ENCODE assay signal across 2 fruit fly cellular contexts in genomic region chrX:9068822-9069221, dm6.
TF ChIP-seq lines count a peak whose summit lies in the region.

No protein-coding gene starts in this region.

TF ChIP-seq in whole organism, embryonic, 481 proteins besides CTCF, POLR2A, EP300 and RAD21 (continued from another document and continues in another):
- TF ChIP-seq CG6175 (GFP tag; IDR thresholded peaks at IDR 0.05; lab: Robert Waterston, UW) (no peak), Mad (GFP tag; optimal IDR thresholded peaks at IDR 0.05; lab: Kevin White, UChicago) (no peak), CG2202 (tag; optimal IDR thresholded peaks at IDR 0.05; lab: Kevin White, UChicago) (no peak), Atf6 (GFP tag; IDR thresholded peaks at IDR 0.05; lab: Robert Waterston, UW) (no peak), schlank (tag; optimal IDR thresholded peaks at IDR 0.05; lab: Kevin White, UChicago) (no peak), odd (GFP tag; optimal IDR thresholded peaks at IDR 0.05; lab: Kevin White, UChicago) (no peak), CG7271 (tag; optimal IDR thresholded peaks at IDR 0.05; lab: Kevin White, UChicago) (no peak), Poxn (GFP tag; IDR thresholded peaks at IDR 0.05; lab: Robert Waterston, UW) (no peak), B-H2 (GFP tag; optimal IDR thresholded peaks at IDR 0.05; lab: Kevin White, UChicago) (no peak), CG8290 (GFP tag; optimal IDR thresholded peaks at IDR 0.05; lab: Kevin White, UChicago) (no peak), CG8290 (tag; optimal IDR thresholded peaks at IDR 0.05; lab: Kevin White, UChicago) (peak in 1 of 2 experiments; percentile 66), CG34422 (GFP tag; IDR thresholded peaks at IDR 0.05; lab: Robert Waterston, UW) (no peak), NFAT (GFP tag; IDR thresholded peaks at IDR 0.05; lab: Robert Waterston, UW) (peak; percentile 40; the same call in 1 of the 2 replicates), CG9932 (GFP tag; IDR thresholded peaks at IDR 0.05; lab: Robert Waterston, UW) (peak; percentile 28; the same call in 1 of the 2 replicates), sens (GFP tag; lab: Kevin White, UChicago) (peak; percentile 38), CG8388 (GFP tag; optimal IDR thresholded peaks at IDR 0.05; lab: Kevin White, UChicago) (no peak), CG17568 (GFP tag; optimal IDR thresholded peaks at IDR 0.05; lab: Kevin White, UChicago) (no peak), pb (GFP tag; optimal IDR thresholded peaks at IDR 0.05; lab: Kevin White, UChicago) (no peak), CG10274 (GFP tag; optimal IDR thresholded peaks at IDR 0.05; lab: Kevin White, UChicago) (no peak), vfl (GFP tag; optimal IDR thresholded peaks at IDR 0.05; lab: Kevin White, UChicago) (no peak), CG32532 (GFP tag; IDR thresholded peaks at IDR 0.05; lab: Robert Waterston, UW) (peak; percentile 38; the same call in 1 of the 2 replicates), CG11398 (GFP tag; optimal IDR thresholded peaks at IDR 0.05; lab: Kevin White, UChicago) (no peak), hbn (GFP tag; IDR thresholded peaks at IDR 0.05; lab: Robert Waterston, UW; ENCODE audit: partially characterized antibody) (no peak), chn (GFP tag; optimal IDR thresholded peaks at IDR 0.05; lab: Kevin White, UChicago) (no peak), dmrt11E (tag; optimal IDR thresholded peaks at IDR 0.05; lab: Kevin White, UChicago) (no peak), trem (tag; optimal IDR thresholded peaks at IDR 0.05; lab: Kevin White, UChicago) (no peak), Ptx1 (GFP tag; IDR thresholded peaks at IDR 0.05; lab: Robert Waterston, UW) (peak; percentile 34; the same call in 1 of the 2 replicates), gro (GFP tag; optimal IDR thresholded peaks at IDR 0.05; lab: Kevin White, UChicago) (no peak), Hsf (GFP tag; optimal IDR thresholded peaks at IDR 0.05; lab: Kevin White, UChicago) (no peak), Opbp (GFP tag; IDR thresholded peaks at IDR 0.05; lab: Robert Waterston, UW; ENCODE audit: partially characterized antibody) (no peak), gt (GFP tag; IDR thresholded peaks at IDR 0.05; lab: Robert Waterston, UW) (no peak), bigmax (GFP tag; optimal IDR thresholded peaks at IDR 0.05; lab: Kevin White, UChicago) (no peak), vvl (GFP tag; IDR thresholded peaks at IDR 0.05; lab: Robert Waterston, UW) (peak; percentile 38; the same call in 1 of the 2 replicates), CG11504 (tag; optimal IDR thresholded peaks at IDR 0.05; lab: Kevin White, UChicago) (peak; percentile 12), CG4360 (GFP tag; IDR thresholded peaks at IDR 0.05; lab: Robert Waterston, UW) (no peak), HLH3B (GFP tag; IDR thresholded peaks at IDR 0.05; lab: Robert Waterston, UW) (0 out of 2 replicates have a peak, but pooled peaks have one; percentile 12), Six4 (GFP tag; optimal IDR thresholded peaks at IDR 0.05; lab: Kevin White, UChicago) (no peak), dimm (GFP tag; IDR thresholded peaks at IDR 0.05; lab: Robert Waterston, UW) (no peak), Atf3 (GFP tag; optimal IDR thresholded peaks at IDR 0.05; lab: Kevin White, UChicago) (no peak), CG15601 (tag; optimal IDR thresholded peaks at IDR 0.05; lab: Kevin White, UChicago) (no peak), ash1 (GFP tag; optimal IDR thresholded peaks at IDR 0.05; lab: Kevin White, UChicago) (no peak), mirr (GFP tag; optimal IDR thresholded peaks at IDR 0.05; lab: Kevin White, UChicago) (no peak), Dbx (GFP tag; IDR thresholded peaks at IDR 0.05; lab: Robert Waterston, UW) (no peak), Rfx (GFP tag; IDR thresholded peaks at IDR 0.05; lab: Robert Waterston, UW) (peak; percentile 59), E2f2 (GFP tag; IDR thresholded peaks at IDR 0.05; lab: Robert Waterston, UW) (no peak), Mrtf (GFP tag; IDR thresholded peaks at IDR 0.05; lab: Robert Waterston, UW) (0 out of 3 replicates have a peak, but pooled peaks have one; percentile 44), CG1602 (GFP tag; optimal IDR thresholded peaks at IDR 0.05; lab: Kevin White, UChicago) (no peak), CG18619 (GFP tag; optimal IDR thresholded peaks at IDR 0.05; lab: Kevin White, UChicago) (no peak), row (GFP tag; IDR thresholded peaks at IDR 0.05; lab: Robert Waterston, UW) (peak; percentile 33; the same call in 2 of the 3 replicates), br (optimal IDR thresholded peaks at IDR 0.05; lab: Kevin White, UChicago) (no peak), CG12769 (tag; optimal IDR thresholded peaks at IDR 0.05; lab: Kevin White, UChicago) (peak; percentile 31), sob (GFP tag; IDR thresholded peaks at IDR 0.05; lab: Robert Waterston, UW) (peak; percentile 56), CG14441 (GFP tag; IDR thresholded peaks at IDR 0.05; lab: Robert Waterston, UW) (0 out of 2 replicates have a peak, but pooled peaks have one; percentile 26), ewg (GFP tag; optimal IDR thresholded peaks at IDR 0.05; lab: Kevin White, UChicago) (no peak), Trl (optimal IDR thresholded peaks at IDR 0.05; lab: Kevin White, UChicago) (no peak), Trl (GFP tag; optimal IDR thresholded peaks at IDR 0.05; lab: Kevin White, UChicago) (no peak), CG30020 (tag; optimal IDR thresholded peaks at IDR 0.05; lab: Kevin White, UChicago) (no peak), tin (GFP tag; optimal IDR thresholded peaks at IDR 0.05; lab: Kevin White, UChicago) (no peak), fd64A (GFP tag; optimal IDR thresholded peaks at IDR 0.05; lab: Kevin White, UChicago) (no peak), kah (GFP tag; optimal IDR thresholded peaks at IDR 0.05; lab: Kevin White, UChicago) (no peak), CG11560 (tag; IDR thresholded peaks at IDR 0.05; lab: Robert Waterston, UW) (no peak), CG7963 (GFP tag; IDR thresholded peaks at IDR 0.05; lab: Robert Waterston, UW; ENCODE audit: partially characterized antibody) (no peak), prd (optimal IDR thresholded peaks at IDR 0.05; lab: Kevin White, UChicago) (no peak), prd (GFP tag; IDR thresholded peaks at IDR 0.05; lab: Robert Waterston, UW) (peak; percentile 14; the same call in 1 of the 3 replicates), ase (GFP tag; IDR thresholded peaks at IDR 0.05; lab: Robert Waterston, UW) (no peak), ATbp (GFP tag; optimal IDR thresholded peaks at IDR 0.05; lab: Kevin White, UChicago) (no peak), MTF-1 (GFP tag; optimal IDR thresholded peaks at IDR 0.05; lab: Kevin White, UChicago; ENCODE audit: borderline replicate concordance) (no peak)

TF ChIP-seq in whole organism, prepupa, 60 proteins besides CTCF, POLR2A, EP300 and RAD21 (continued from another document):
- TF ChIP-seq CG8119 (GFP tag; IDR thresholded peaks at IDR 0.05; lab: Robert Waterston, UW): peak; percentile 56; the same call in 1 of the 3 replicates
- TF ChIP-seq CG6808 (GFP tag; optimal IDR thresholded peaks at IDR 0.05; lab: Kevin White, UChicago): peak; percentile 65
- TF ChIP-seq topi (GFP tag; optimal IDR thresholded peaks at IDR 0.05; lab: Kevin White, UChicago): peak; percentile 19
- peak; percentile 51 for TF ChIP-seq CG3919 (GFP tag; optimal IDR thresholded peaks at IDR 0.05; lab: Kevin White, UChicago)
- no peak for TF ChIP-seq Hr38 (GFP tag; optimal IDR thresholded peaks at IDR 0.05; lab: Kevin White, UChicago)
- peak; percentile 63 for TF ChIP-seq spab (GFP tag; optimal IDR thresholded peaks at IDR 0.05; lab: Kevin White, UChicago)
- peak; percentile 62 for TF ChIP-seq OdsH (GFP tag; optimal IDR thresholded peaks at IDR 0.05; lab: Kevin White, UChicago)
- TF ChIP-seq Hr39 (GFP tag; optimal IDR thresholded peaks at IDR 0.05; lab: Kevin White, UChicago): no peak
- peak; percentile 26 for TF ChIP-seq esn (GFP tag; optimal IDR thresholded peaks at IDR 0.05; lab: Kevin White, UChicago)
- TF ChIP-seq CG32006 (GFP tag; optimal IDR thresholded peaks at IDR 0.05; lab: Kevin White, UChicago): peak; percentile 74
- peak; percentile 50; the same call in 1 of the 2 replicates for TF ChIP-seq CG11294 (GFP tag; IDR thresholded peaks at IDR 0.05; lab: Robert Waterston, UW)
- no peak for TF ChIP-seq fkh (GFP tag; optimal IDR thresholded peaks at IDR 0.05; lab: Kevin White, UChicago)
- peak; percentile 46 for TF ChIP-seq net (GFP tag; optimal IDR thresholded peaks at IDR 0.05; lab: Kevin White, UChicago)
- peak; percentile 49 for TF ChIP-seq CG7368 (GFP tag; optimal IDR thresholded peaks at IDR 0.05; lab: Kevin White, UChicago)
- no peak for TF ChIP-seq Sox15 (GFP tag; optimal IDR thresholded peaks at IDR 0.05; lab: Kevin White, UChicago)
- no peak for TF ChIP-seq cyc (GFP tag; optimal IDR thresholded peaks at IDR 0.05; lab: Kevin White, UChicago)
- peak; percentile 64 for TF ChIP-seq achi (GFP tag; optimal IDR thresholded peaks at IDR 0.05; lab: Kevin White, UChicago)
- peak; percentile 55 for TF ChIP-seq Gug (GFP tag; IDR thresholded peaks at IDR 0.05; lab: Robert Waterston, UW)
- peak; percentile 46 for TF ChIP-seq CG6792 (GFP tag; optimal IDR thresholded peaks at IDR 0.05; lab: Kevin White, UChicago)
- no peak for TF ChIP-seq Eip93F (GFP tag; optimal IDR thresholded peaks at IDR 0.05; lab: Kevin White, UChicago)
- peak in 1 of 2 experiments; percentile 77 for TF ChIP-seq salr (GFP tag; optimal IDR thresholded peaks at IDR 0.05; lab: Kevin White, UChicago)
- TF ChIP-seq lz (GFP tag; optimal IDR thresholded peaks at IDR 0.05; lab: Kevin White, UChicago): peak; percentile 5
- TF ChIP-seq dsx (GFP tag; optimal IDR thresholded peaks at IDR 0.05; lab: Kevin White, UChicago; ENCODE audit: poor library complexity, severe bottlenecking): peak; percentile 79
- peak; percentile 33 for TF ChIP-seq Hr4 (GFP tag; optimal IDR thresholded peaks at IDR 0.05; lab: Kevin White, UChicago)
- no peak for TF ChIP-seq Met (GFP tag; optimal IDR thresholded peaks at IDR 0.05; lab: Kevin White, UChicago)
- TF ChIP-seq Lpt (GFP tag; optimal IDR thresholded peaks at IDR 0.05; lab: Kevin White, UChicago): peak; percentile 21
- TF ChIP-seq Ets21C (GFP tag; optimal IDR thresholded peaks at IDR 0.05; lab: Kevin White, UChicago): no peak
- TF ChIP-seq CG1621 (tag; optimal IDR thresholded peaks at IDR 0.05; lab: Kevin White, UChicago): peak; percentile 82
- peak; percentile 91 for TF ChIP-seq CG6163 (GFP tag; IDR thresholded peaks at IDR 0.05; lab: Robert Waterston, UW)
- peak; percentile 61 for TF ChIP-seq CG9139 (GFP tag; optimal IDR thresholded peaks at IDR 0.05; lab: Kevin White, UChicago)
- no peak for TF ChIP-seq vri (GFP tag; optimal IDR thresholded peaks at IDR 0.05; lab: Kevin White, UChicago)
- peak; percentile 71 for TF ChIP-seq CG3032 (tag; optimal IDR thresholded peaks at IDR 0.05; lab: Kevin White, UChicago)
- TF ChIP-seq Eip78C (GFP tag; lab: Kevin White, UChicago): peak; percentile 94
- TF ChIP-seq CG8632 (GFP tag; optimal IDR thresholded peaks at IDR 0.05; lab: Kevin White, UChicago): peak; percentile 36
- TF ChIP-seq CG34406 (GFP tag; optimal IDR thresholded peaks at IDR 0.05; lab: Kevin White, UChicago): peak; percentile 4
- TF ChIP-seq Sox102F (GFP tag; optimal IDR thresholded peaks at IDR 0.05; lab: Kevin White, UChicago): no peak
